Fruit fly (Drosophila melanogaster) whole organism, embryonic: Measurements from ENCODE around the gene CG2772.

Experiments used
- Bteb2 ChIP-seq: fragments of 200-800 bp; sonication (Bioruptor generic); optimal IDR thresholded peaks from 2 replicates; lab custom pipeline; 2016; ENCODE audit warnings: missing biosample characterization, missing genetic modification characterization
- CG10462 ChIP-seq: fragments of 200-800 bp; sonication (Bioruptor generic); optimal IDR thresholded peaks from 2 replicates; lab custom pipeline; 2016; ENCODE audit warnings: missing biosample characterization, missing genetic modification characterization
- CG10565 ChIP-seq: fragments of 200-800 bp; sonication (Bioruptor generic); optimal IDR thresholded peaks from 3 replicates; lab custom pipeline; 2016; ENCODE audit warnings: missing biosample characterization, mild to moderate bottlenecking, missing genetic modification characterization
- CG12236 ChIP-seq: fragments of 200-800 bp; sonication (Bioruptor generic); optimal IDR thresholded peaks from 2 replicates; lab custom pipeline; 2016; ENCODE audit warnings: missing biosample characterization, missing genetic modification characterization
- CG13894 ChIP-seq: fragments of 200-800 bp; sonication (Bioruptor generic); optimal IDR thresholded peaks from 3 replicates; lab custom pipeline; 2018; ENCODE audit warnings: missing biosample characterization, mild to moderate bottlenecking, missing genetic modification characterization, moderate library complexity
- CG14441 ChIP-seq: fragments of 200-800 bp; sonication (Bioruptor generic); IDR thresholded peaks from 2 replicates; pipeline ENCODE4 v1.3.6; 2022; ENCODE audit warnings: missing biosample characterization, missing genetic modification characterization
- CG1603 ChIP-seq: fragments of 200-800 bp; sonication (Bioruptor generic); optimal IDR thresholded peaks from 2 replicates; lab custom pipeline; 2019; ENCODE audit warnings: missing biosample characterization, mild to moderate bottlenecking, missing genetic modification characterization, moderate library complexity
- CG17385 ChIP-seq: fragments of 200-800 bp; sonication (Bioruptor generic); optimal IDR thresholded peaks from 3 replicates; lab custom pipeline; 2018; ENCODE audit warnings: missing biosample characterization, mild to moderate bottlenecking, missing genetic modification characterization
- CG17802 ChIP-seq: fragments of 200-800 bp; sonication (Bioruptor generic); optimal IDR thresholded peaks from 2 replicates; lab custom pipeline; 2018; ENCODE audit warnings: missing biosample characterization, mild to moderate bottlenecking, missing genetic modification characterization, moderate library complexity
- CG17912 ChIP-seq: fragments of 200-800 bp; sonication (Bioruptor generic); optimal IDR thresholded peaks from 2 replicates; lab custom pipeline; 2018; ENCODE audit warnings: missing biosample characterization, mild to moderate bottlenecking, missing genetic modification characterization
- CG18619 ChIP-seq: fragments of 200-800 bp; sonication (Bioruptor generic); optimal IDR thresholded peaks from 3 replicates; lab custom pipeline; 2017; ENCODE audit warnings: missing biosample characterization, mild to moderate bottlenecking, missing genetic modification characterization
- CG18764 ChIP-seq: fragments of 200-800 bp; sonication (Bioruptor generic); optimal IDR thresholded peaks from 3 replicates; lab custom pipeline; 2016; ENCODE audit warnings: missing biosample characterization, missing genetic modification characterization
- CG2712 ChIP-seq: fragments of 200-800 bp; optimal IDR thresholded peaks from 3 replicates; lab custom pipeline; 2019; ENCODE audit warnings: missing biosample characterization, mild to moderate bottlenecking, missing genetic modification characterization, moderate library complexity
- CG32772 ChIP-seq: fragments of 200-800 bp; sonication (Bioruptor generic); IDR thresholded peaks from 2 replicates; pipeline ENCODE4 v1.3.6; 2022; ENCODE audit warnings: missing biosample characterization, missing genetic modification characterization
- CG34224 ChIP-seq: fragments of 200-800 bp; sonication (Bioruptor generic); IDR thresholded peaks from 3 replicates; pipeline ENCODE4 v1.3.6; 2022; ENCODE audit warnings: missing biosample characterization, missing genetic modification characterization; ENCODE audit not compliant: partially characterized antibody
- CG34422 ChIP-seq: fragments of 200-800 bp; sonication (Bioruptor generic); IDR thresholded peaks from 3 replicates; pipeline ENCODE4 v1.3.6; 2022; ENCODE audit warnings: missing biosample characterization, missing genetic modification characterization
- CG3838 ChIP-seq: fragments of 200-800 bp; sonication (Bioruptor generic); optimal IDR thresholded peaks from 3 replicates; lab custom pipeline; 2016; ENCODE audit warnings: missing biosample characterization, missing genetic modification characterization
- CG4707 ChIP-seq: fragments of 200-800 bp; sonication (Bioruptor generic); optimal IDR thresholded peaks from 2 replicates; lab custom pipeline; 2018; ENCODE audit warnings: missing biosample characterization, mild to moderate bottlenecking, missing genetic modification characterization, moderate library complexity
- CG5180 ChIP-seq: fragments of 200-800 bp; sonication (Bioruptor generic); optimal IDR thresholded peaks from 3 replicates; lab custom pipeline; 2017; ENCODE audit warnings: missing biosample characterization, missing genetic modification characterization, mild to moderate bottlenecking, moderate library complexity, missing genetic modification reagents
- CG7357 ChIP-seq: fragments of 200-800 bp; sonication (Bioruptor generic); IDR thresholded peaks from 3 replicates; pipeline ENCODE4 v1.3.6; 2022; ENCODE audit warnings: missing biosample characterization, missing genetic modification characterization
- CG7963 ChIP-seq: fragments of 200-800 bp; sonication (Bioruptor generic); IDR thresholded peaks from 3 replicates; pipeline ENCODE4 v1.3.6; 2022; ENCODE audit warnings: missing biosample characterization, missing genetic modification characterization; ENCODE audit not compliant: partially characterized antibody
- D ChIP-seq, 2 experiments: fragments of 200-800 bp in 1 of 2; fragments of >200 bp in 1 of 2; sonication (Bioruptor generic) in 1 of 2; optimal IDR thresholded peaks; 2 replicates in 1 of 2; 3 replicates in 1 of 2; lab custom pipeline; 2017; ENCODE audit warnings: mild to moderate bottlenecking in 1 of 2, missing biosample characterization in 1 of 2, missing genetic modification characterization in 1 of 2, missing genetic modification reagents in 1 of 2
- Dp ChIP-seq: fragments of 200-800 bp; sonication (Bioruptor generic); optimal IDR thresholded peaks from 2 replicates; lab custom pipeline; 2018; ENCODE audit warnings: missing biosample characterization, mild to moderate bottlenecking, missing genetic modification characterization, moderate library complexity
- GATAe ChIP-seq: fragments of 200-800 bp; sonication (Bioruptor generic); conservative IDR thresholded peaks from 2 replicates; pipeline ENCODE4 v1.3.6; 2022; ENCODE audit warnings: missing biosample characterization, missing genetic modification characterization
- HLH3B ChIP-seq: fragments of 200-800 bp; sonication (Bioruptor generic); IDR thresholded peaks from 2 replicates; pipeline ENCODE4 v1.3.6; 2022; ENCODE audit warnings: missing biosample characterization, missing genetic modification characterization
- Hmr ChIP-seq: fragments of 200-800 bp; sonication (Bioruptor generic); optimal IDR thresholded peaks from 3 replicates; lab custom pipeline; 2017; ENCODE audit warnings: mild to moderate bottlenecking, missing biosample characterization, missing genetic modification reagents, missing genetic modification characterization
- Nf-YC ChIP-seq: fragments of 200-800 bp; optimal IDR thresholded peaks from 3 replicates; lab custom pipeline; 2019; ENCODE audit warnings: missing biosample characterization, mild to moderate bottlenecking, missing genetic modification characterization, moderate library complexity
- ase ChIP-seq: fragments of 200-800 bp; sonication (Bioruptor generic); IDR thresholded peaks from 3 replicates; pipeline ENCODE4 v1.3.6; 2022; ENCODE audit warnings: missing biosample characterization, missing genetic modification characterization
- bcd ChIP-seq: fragments of 200-800 bp; sonication (Bioruptor generic); optimal IDR thresholded peaks from 2 replicates; lab custom pipeline; 2017; ENCODE audit warnings: missing biosample characterization, mild to moderate bottlenecking, missing genetic modification characterization
- chif ChIP-seq, 2 experiments: fragments of 200-800 bp; sonication (Bioruptor generic); optimal IDR thresholded peaks; 3 replicates each; lab custom pipeline; 2016; ENCODE audit warnings: missing biosample characterization in 2 of 2, missing genetic modification characterization in 2 of 2
- croc ChIP-seq: fragments of 200-800 bp; sonication (Bioruptor generic); conservative IDR thresholded peaks from 3 replicates; pipeline ENCODE4 v1.3.6; 2022; ENCODE audit warnings: missing biosample characterization, missing genetic modification characterization
- dm ChIP-seq: fragments of 200-800 bp; sonication (Bioruptor generic); optimal IDR thresholded peaks from 3 replicates; lab custom pipeline; 2016; ENCODE audit warnings: missing biosample characterization, missing genetic modification characterization
- dysf ChIP-seq: fragments of 200-800 bp; sonication (Bioruptor generic); IDR thresholded peaks from 3 replicates; pipeline ENCODE4 v1.3.6; 2022; ENCODE audit warnings: missing biosample characterization, missing genetic modification characterization
- fd96Cb ChIP-seq: fragments of 200-800 bp; sonication (Bioruptor generic); optimal IDR thresholded peaks from 2 replicates; lab custom pipeline; 2018; ENCODE audit warnings: missing biosample characterization, mild to moderate bottlenecking, missing genetic modification characterization, moderate library complexity
- gcm2 ChIP-seq: fragments of 200-800 bp; sonication (Bioruptor generic); optimal IDR thresholded peaks from 2 replicates; lab custom pipeline; 2016; ENCODE audit warnings: missing biosample characterization, missing genetic modification characterization
- grau ChIP-seq: fragments of 200-800 bp; optimal IDR thresholded peaks from 3 replicates; lab custom pipeline; 2019; ENCODE audit warnings: missing biosample characterization, mild to moderate bottlenecking, missing genetic modification characterization, moderate library complexity
- lab ChIP-seq: fragments of 200-800 bp; sonication (Bioruptor generic); optimal IDR thresholded peaks from 3 replicates; lab custom pipeline; 2017; ENCODE audit warnings: missing biosample characterization, missing genetic modification characterization, mild to moderate bottlenecking, moderate library complexity, missing genetic modification reagents
- lilli ChIP-seq: fragments of 200-800 bp; sonication (Bioruptor generic); optimal IDR thresholded peaks from 3 replicates; lab custom pipeline; 2016; ENCODE audit warnings: missing biosample characterization, missing genetic modification characterization
- otp ChIP-seq: fragments of 200-800 bp; sonication (Bioruptor generic); IDR thresholded peaks from 3 replicates; pipeline ENCODE4, ENCODE4 v1.3.6; 2022; ENCODE audit warnings: missing biosample characterization, missing genetic modification characterization
- psq ChIP-seq: fragments of 200-800 bp; sonication (Bioruptor generic); optimal IDR thresholded peaks from 2 replicates; lab custom pipeline; 2017; ENCODE audit warnings: missing biosample characterization, missing genetic modification characterization
- salm ChIP-seq: fragments of 200-800 bp; sonication (Bioruptor generic); optimal IDR thresholded peaks from 2 replicates; lab custom pipeline; 2018; ENCODE audit warnings: missing biosample characterization, mild to moderate bottlenecking, missing genetic modification characterization
- slbo ChIP-seq: fragments of 200-800 bp; sonication (Bioruptor generic); IDR thresholded peaks from 2 replicates; pipeline ENCODE4 v1.3.6; 2022; ENCODE audit warnings: missing biosample characterization, missing genetic modification characterization
- tin ChIP-seq: fragments of 200-800 bp; sonication (Bioruptor generic); optimal IDR thresholded peaks from 3 replicates; lab custom pipeline; 2016; ENCODE audit warnings: missing biosample characterization, missing genetic modification characterization
- tio ChIP-seq: fragments of 200-800 bp; sonication (Bioruptor generic); optimal IDR thresholded peaks from 2 replicates; lab custom pipeline; 2017; ENCODE audit warnings: missing biosample characterization, missing genetic modification characterization, inconsistent platforms
- unpg ChIP-seq: fragments of 200-800 bp; sonication (Bioruptor generic); optimal IDR thresholded peaks from 3 replicates; lab custom pipeline; 2018; ENCODE audit warnings: missing biosample characterization, mild to moderate bottlenecking, missing genetic modification characterization, moderate library complexity
- vnd ChIP-seq: fragments of 200-800 bp; sonication (Bioruptor generic); IDR thresholded peaks from 3 replicates; pipeline ENCODE4 v1.3.6; 2022; ENCODE audit warnings: missing biosample characterization, missing genetic modification characterization; ENCODE audit not compliant: partially characterized antibody
- z ChIP-seq: fragments of 200-800 bp; sonication (Bioruptor generic); IDR thresholded peaks from 3 replicates; pipeline ENCODE4 v1.3.6; 2022; ENCODE audit warnings: missing biosample characterization, missing genetic modification characterization
- zen ChIP-seq: fragments of 200-800 bp; sonication (Bioruptor generic); optimal IDR thresholded peaks from 3 replicates; lab custom pipeline; 2018; ENCODE audit warnings: missing biosample characterization, mild to moderate bottlenecking, missing genetic modification characterization, moderate library complexity
- zf30C ChIP-seq: fragments of 200-800 bp; sonication (Bioruptor generic); optimal IDR thresholded peaks from 3 replicates; lab custom pipeline; 2018; ENCODE audit warnings: missing biosample characterization, mild to moderate bottlenecking, missing genetic modification characterization

The CG2772 gene

dm6 chr2L:3416527-3417304 is 29.1 kb upstream of the CG2772 start, which contains the start of gene CG31952 (continued):
- TF ChIP-seq chif (GFP tag; optimal IDR thresholded peaks at IDR 0.05; lab: Kevin White, UChicago): no peak
- no peak for TF ChIP-seq CG10565 (GFP tag; lab: Kevin White, UChicago)
- no peak for TF ChIP-seq CG1603 (tag; lab: Kevin White, UChicago)
- TF ChIP-seq tin (GFP tag; lab: Kevin White, UChicago): no peak
- peak; percentile 32 for TF ChIP-seq lilli (GFP tag; lab: Kevin White, UChicago)
- no peak for TF ChIP-seq bcd
- no peak for TF ChIP-seq D (optimal IDR thresholded peaks at IDR 0.05; lab: Kevin White, UChicago)
- no peak for TF ChIP-seq D (GFP tag; optimal IDR thresholded peaks at IDR 0.05; lab: Kevin White, UChicago)
- no peak for TF ChIP-seq CG12236 (GFP tag; lab: Kevin White, UChicago)
- no peak for TF ChIP-seq CG17802 (tag; lab: Kevin White, UChicago)
- no peak for TF ChIP-seq Nf-YC (tag; lab: Kevin White, UChicago)
- TF ChIP-seq CG17385: no peak
- TF ChIP-seq CG2712 (tag; lab: Kevin White, UChicago): no peak
- no peak for TF ChIP-seq CG5180 (GFP tag; lab: Kevin White, UChicago)
- no peak for TF ChIP-seq CG13894 (tag; lab: Kevin White, UChicago)
- no peak for TF ChIP-seq CG34422 (GFP tag; lab: Robert Waterston, UW)
- TF ChIP-seq vnd (GFP tag; lab: Robert Waterston, UW): no peak
- no peak for TF ChIP-seq unpg (GFP tag; lab: Kevin White, UChicago)
- no peak for TF ChIP-seq CG18764 (GFP tag; lab: Kevin White, UChicago)
- no peak for TF ChIP-seq croc (GFP tag; lab: Robert Waterston, UW)
- no peak for TF ChIP-seq zen (tag; lab: Kevin White, UChicago)
- no peak for TF ChIP-seq lab (GFP tag; lab: Kevin White, UChicago)
- TF ChIP-seq grau (tag; lab: Kevin White, UChicago): peak; percentile 37
- no peak for TF ChIP-seq HLH3B (GFP tag; lab: Robert Waterston, UW)
- TF ChIP-seq CG10462 (GFP tag; lab: Kevin White, UChicago): no peak
- TF ChIP-seq CG14441 (GFP tag; lab: Robert Waterston, UW): no peak
- TF ChIP-seq CG34224 (GFP tag; lab: Robert Waterston, UW): no peak
- no peak for TF ChIP-seq Dp (GFP tag; lab: Kevin White, UChicago)
- TF ChIP-seq CG7357 (GFP tag; lab: Robert Waterston, UW): no peak
- no peak for TF ChIP-seq CG18619 (GFP tag; lab: Kevin White, UChicago)
- no peak for TF ChIP-seq CG3838
- TF ChIP-seq gcm2 (GFP tag; lab: Kevin White, UChicago): no peak
- 0 out of 3 replicates have a peak, but pooled peaks have one; percentile 7 for TF ChIP-seq dysf
- TF ChIP-seq GATAe (GFP tag; lab: Robert Waterston, UW): no peak
- no peak for TF ChIP-seq fd96Cb
- TF ChIP-seq tio (GFP tag; lab: Kevin White, UChicago): no peak
- no peak for TF ChIP-seq slbo (GFP tag; lab: Robert Waterston, UW)
- TF ChIP-seq Hmr: no peak
- TF ChIP-seq CG4707 (GFP tag; lab: Kevin White, UChicago): no peak
- TF ChIP-seq Bteb2 (GFP tag; lab: Kevin White, UChicago): no peak
- TF ChIP-seq CG32772 (GFP tag; lab: Robert Waterston, UW): no peak
- TF ChIP-seq salm (tag; lab: Kevin White, UChicago): no peak
- no peak for TF ChIP-seq otp (GFP tag; lab: Robert Waterston, UW)
- TF ChIP-seq zf30C (GFP tag; lab: Kevin White, UChicago): no peak
- no peak for TF ChIP-seq CG17912 (GFP tag; lab: Kevin White, UChicago)
- TF ChIP-seq psq (GFP tag; lab: Kevin White, UChicago): no peak
- no peak for TF ChIP-seq ase (GFP tag; lab: Robert Waterston, UW)
- no peak for TF ChIP-seq dm (GFP tag; lab: Kevin White, UChicago)
- no peak for TF ChIP-seq z (GFP tag; lab: Robert Waterston, UW)
- no peak for TF ChIP-seq CG7963 (GFP tag; lab: Robert Waterston, UW)
